Worm (Caenorhabditis elegans): Measurements from ENCODE around the gene tsp-17.

DNA sequence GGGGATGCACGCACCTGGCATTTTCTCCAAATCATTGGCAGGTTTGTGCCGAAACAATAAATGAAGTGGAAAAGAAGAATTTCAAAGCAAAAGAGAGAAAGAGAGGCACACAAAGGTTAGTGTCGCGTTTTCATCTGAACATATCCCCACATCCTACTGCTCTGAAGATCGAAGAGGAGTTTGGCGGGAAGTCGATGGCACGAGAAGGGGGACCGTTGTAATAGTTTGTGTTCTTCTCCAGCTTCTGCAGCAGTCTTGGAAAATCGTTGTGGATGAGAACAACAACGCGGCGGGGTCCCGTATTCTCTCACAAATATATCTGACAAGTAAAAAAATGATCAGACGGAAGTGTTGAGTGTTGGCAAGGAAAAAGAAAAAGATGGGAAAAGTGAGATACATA, 35.0 kb upstream of the tsp-17 start:
- TF ChIP-seq ztf-11 (tag; optimal IDR thresholded peaks at IDR 0.05) (no peak), mab-5 (tag; optimal IDR thresholded peaks at IDR 0.05) (no peak), snpc-4 (tag; optimal IDR thresholded peaks at IDR 0.05) (no peak), alr-1 (tag; optimal IDR thresholded peaks at IDR 0.05) (no peak), nhr-11 (tag; optimal IDR thresholded peaks at IDR 0.05) (no peak), ama-1 (optimal IDR thresholded peaks at IDR 0.05) (no peak), lsy-2 (tag; optimal IDR thresholded peaks at IDR 0.05) (no peak), R02D3.7 (tag; optimal IDR thresholded peaks at IDR 0.05) (no peak), lin-39 (tag; optimal IDR thresholded peaks at IDR 0.05) (no peak), peb-1 (tag; optimal IDR thresholded peaks at IDR 0.05) (no peak), unc-62 (GFP tag; optimal IDR thresholded peaks at IDR 0.05) (no peak), nhr-237 (tag; optimal IDR thresholded peaks at IDR 0.05) (no peak), unc-39 (tag; optimal IDR thresholded peaks at IDR 0.05) (no peak)
